Worm (Caenorhabditis elegans): ENCODE measurements around the gene srb-5.

- TF ChIP-seq nhr-25 (tag; optimal IDR thresholded peaks at IDR 0.05; ENCODE audit: borderline replicate concordance, insufficient read depth) (no peak), daf-19 (GFP tag; conservative IDR thresholded peaks at IDR 0.05) (no peak), mdl-1 (tag; optimal IDR thresholded peaks at IDR 0.05) (peak in 1 of 2 experiments; percentile 39), vab-7 (GFP tag; IDR thresholded peaks at IDR 0.05) (no peak), lin-29 (GFP tag; IDR thresholded peaks at IDR 0.05) (no peak), nhr-11 (tag; optimal IDR thresholded peaks at IDR 0.05) (no peak), aly-2 (tag; optimal IDR thresholded peaks at IDR 0.05) (no peak), unc-62 (GFP tag; optimal IDR thresholded peaks at IDR 0.05 in 1 of 2) (peak in 1 of 2 experiments; percentile 1), unc-62 (tag; optimal IDR thresholded peaks at IDR 0.05) (no peak), aha-1 (tag) (no peak), fkh-10 (GFP tag; optimal IDR thresholded peaks at IDR 0.05) (no peak), dve-1 (tag; optimal IDR thresholded peaks at IDR 0.05; ENCODE audit: insufficient read depth) (peak; percentile 76)
Measured at ce11 chrII:5185955-5186539, 22.9 kb upstream of the srb-5 start.
